Worm (Caenorhabditis elegans) whole organism, L3 larva: ENCODE measurements around the gene Y51B9A.8.

Experiments
- R02D3.7 ChIP-seq: fragments of 150-350 bp; optimal IDR thresholded peaks from 2 replicates; lab custom pipeline; 2014; ENCODE audit warnings: missing biosample characterization, missing genetic modification characterization
- ZK546.5 ChIP-seq: sonication (generic microtip); optimal IDR thresholded peaks from 2 replicates; lab custom pipeline; 2017; ENCODE audit warnings: missing biosample characterization, missing genetic modification characterization
- fkh-2 ChIP-seq: fragments of 150-350 bp; optimal IDR thresholded peaks from 2 replicates; lab custom pipeline; 2014; ENCODE audit warnings: missing biosample characterization, missing genetic modification reagents, missing genetic modification characterization
- nhr-28 ChIP-seq: fragments of 150-350 bp; optimal IDR thresholded peaks from 2 replicates; lab custom pipeline; 2014; ENCODE audit warnings: missing biosample characterization, missing genetic modification characterization
- pha-4 ChIP-seq: fragments of 150-350 bp; optimal IDR thresholded peaks from 2 replicates; lab custom pipeline; 2014; ENCODE audit warnings: missing biosample characterization, missing genetic modification reagents, missing genetic modification characterization
- sea-2 ChIP-seq: fragments of 150-350 bp; sonication (generic microtip); optimal IDR thresholded peaks from 4 replicates; lab custom pipeline; 2014; ENCODE audit warnings: missing biosample characterization, missing genetic modification reagents, missing genetic modification characterization
- ztf-4 ChIP-seq: fragments of 150-350 bp; optimal IDR thresholded peaks from 2 replicates; lab custom pipeline; 2014; ENCODE audit warnings: missing biosample characterization, missing genetic modification characterization

- TF ChIP-seq ZK546.5 (tag; lab: Kevin White, UChicago) (no peak), pha-4 (tag; lab: Kevin White, UChicago) (no peak), ztf-4 (tag; lab: Kevin White, UChicago) (no peak), R02D3.7 (tag; lab: Kevin White, UChicago) (no peak), nhr-28 (tag; lab: Kevin White, UChicago) (no peak), fkh-2 (tag; lab: Kevin White, UChicago) (no peak), sea-2 (no peak)
Measured at ce11 chrII:9441838-9442237, 43.2 kb downstream of the Y51B9A.8 start, which contains the start of gene chil-16.
